Worm (Caenorhabditis elegans) whole organism, young adult: Measurements from ENCODE around the gene R02F11.2.

Experiments
- C17E4.6 ChIP-seq: fragments of 200-800 bp; sonication (Bioruptor generic); IDR thresholded peaks from 2 replicates; pipeline ENCODE4 v1.3.6; 2022; ENCODE audit warnings: missing genetic modification reagents, missing genetic modification characterization, missing compliant biosample characterization
- F23B12.7 ChIP-seq: sonication (generic microtip); optimal IDR thresholded peaks from 2 replicates; lab custom pipeline; 2017; ENCODE audit warnings: missing genetic modification characterization, mild to moderate bottlenecking, missing compliant biosample characterization, antibody characterized with exemption, moderate library complexity; ENCODE audit not compliant: insufficient read depth
- F39B2.1 ChIP-seq: fragments of 200-800 bp; sonication (Bioruptor generic); IDR thresholded peaks from 2 replicates; pipeline ENCODE4 v1.3.6; 2022; ENCODE audit warnings: missing genetic modification reagents, missing genetic modification characterization, missing compliant biosample characterization
- F52B5.7 ChIP-seq: sonication (generic microtip); optimal IDR thresholded peaks from 2 replicates; lab custom pipeline; 2016; ENCODE audit warnings: mild to moderate bottlenecking, missing genetic modification characterization, missing compliant biosample characterization
- F57C9.4 ChIP-seq: sonication (generic microtip); optimal IDR thresholded peaks from 2 replicates; lab custom pipeline; 2017; ENCODE audit warnings: mild to moderate bottlenecking, missing genetic modification characterization, missing compliant biosample characterization
- K11D2.4 ChIP-seq: fragments of 200-800 bp; sonication (Bioruptor generic); IDR thresholded peaks from 2 replicates; pipeline ENCODE4 v1.3.6; 2022; ENCODE audit warnings: missing genetic modification reagents, missing genetic modification characterization, missing compliant biosample characterization
- K12H6.12 ChIP-seq: fragments of 200-800 bp; sonication (Bioruptor generic); optimal IDR thresholded peaks from 2 replicates; lab custom pipeline; 2018; ENCODE audit warnings: mild to moderate bottlenecking, missing genetic modification characterization, missing compliant biosample characterization
- T07F8.4 ChIP-seq: sonication (generic microtip); optimal IDR thresholded peaks from 2 replicates; lab custom pipeline; 2016; ENCODE audit warnings: mild to moderate bottlenecking, missing genetic modification characterization, moderate library complexity, missing compliant biosample characterization
- Y56A3A.18 ChIP-seq: fragments of 200-800 bp; sonication (Bioruptor generic); IDR thresholded peaks from 2 replicates; pipeline ENCODE4 v1.3.6; 2022; ENCODE audit warnings: missing genetic modification reagents, missing genetic modification characterization, missing compliant biosample characterization
- Y67H2A.10 ChIP-seq: fragments of 200-800 bp; sonication (Bioruptor generic); conservative IDR thresholded peaks from 2 replicates; pipeline ENCODE4 v1.3.6; 2022; ENCODE audit warnings: missing genetic modification reagents, missing genetic modification characterization, missing compliant biosample characterization
- athp-1 ChIP-seq: sonication (generic microtip); optimal IDR thresholded peaks from 2 replicates; lab custom pipeline; 2017; ENCODE audit warnings: mild to moderate bottlenecking, missing genetic modification characterization, missing compliant biosample characterization
- bed-2 ChIP-seq: fragments of 200-800 bp; sonication (Bioruptor generic); IDR thresholded peaks from 2 replicates; pipeline ENCODE4 v1.3.6; 2022; ENCODE audit warnings: missing genetic modification reagents, missing genetic modification characterization, missing compliant biosample characterization
- cebp-2 ChIP-seq: fragments of 200-800 bp; sonication (Bioruptor generic); IDR thresholded peaks from 2 replicates; pipeline ENCODE4 v1.3.6; 2022; ENCODE audit warnings: missing genetic modification characterization, missing compliant biosample characterization
- ceh-100 ChIP-seq: fragments of 200-800 bp; sonication (Bioruptor generic); IDR thresholded peaks from 2 replicates; pipeline ENCODE4 v1.3.6; 2022; ENCODE audit warnings: missing genetic modification reagents, missing genetic modification characterization, missing compliant biosample characterization
- die-1 ChIP-seq: sonication (generic microtip); optimal IDR thresholded peaks from 2 replicates; lab custom pipeline; 2016; ENCODE audit warnings: missing genotype, mild to moderate bottlenecking, missing genetic modification characterization, missing compliant biosample characterization
- dox-1 ChIP-seq: fragments of 200-800 bp; sonication (Bioruptor generic); IDR thresholded peaks from 2 replicates; pipeline ENCODE4 v1.3.6; 2022; ENCODE audit warnings: missing genetic modification reagents, missing genetic modification characterization, missing compliant biosample characterization
- dpff-1 ChIP-seq: sonication (generic microtip); optimal IDR thresholded peaks from 2 replicates; lab custom pipeline; 2017; ENCODE audit warnings: mild to moderate bottlenecking, missing genetic modification characterization, missing compliant biosample characterization
- ekl-4 ChIP-seq: fragments of 200-800 bp; sonication (Bioruptor generic); IDR thresholded peaks from 2 replicates; pipeline ENCODE4 v1.3.6; 2022; ENCODE audit warnings: missing genetic modification reagents, missing genetic modification characterization, missing compliant biosample characterization
- fkh-3 ChIP-seq: sonication (generic microtip); optimal IDR thresholded peaks from 2 replicates; lab custom pipeline; 2016; ENCODE audit warnings: mild to moderate bottlenecking, missing genetic modification characterization, missing compliant biosample characterization
- gei-17 ChIP-seq: fragments of 200-800 bp; sonication (Bioruptor generic); optimal IDR thresholded peaks from 2 replicates; lab custom pipeline; 2018; ENCODE audit warnings: mild to moderate bottlenecking, missing genetic modification characterization, missing compliant biosample characterization
- lag-1 ChIP-seq: fragments of 200-800 bp; sonication (Bioruptor generic); IDR thresholded peaks from 2 replicates; pipeline ENCODE4 v1.3.6; 2022; ENCODE audit warnings: missing genetic modification reagents, missing genetic modification characterization, missing compliant biosample characterization
- let-607 ChIP-seq, 2 experiments: fragments of 200-800 bp in 1 of 2; sonication (Bioruptor generic) in 1 of 2; sonication (generic microtip) in 1 of 2; optimal IDR thresholded peaks; 2 replicates each; lab custom pipeline; 2016 to 2018; ENCODE audit warnings: mild to moderate bottlenecking in 2 of 2, missing compliant biosample characterization in 2 of 2, missing genetic modification characterization in 2 of 2, moderate library complexity in 2 of 2, missing genotype in 1 of 2
- lin-26 ChIP-seq: fragments of 200-800 bp; sonication (Bioruptor generic); IDR thresholded peaks from 2 replicates; pipeline ENCODE4 v1.3.6; 2022; ENCODE audit warnings: missing genetic modification reagents, missing genetic modification characterization, missing compliant biosample characterization
- lsl-1 ChIP-seq: fragments of 200-800 bp; sonication (Bioruptor generic); optimal IDR thresholded peaks from 2 replicates; lab custom pipeline; 2018; ENCODE audit warnings: mild to moderate bottlenecking, missing genetic modification characterization, moderate library complexity, missing compliant biosample characterization
- madf-6 ChIP-seq: fragments of 200-800 bp; sonication (Bioruptor generic); IDR thresholded peaks from 2 replicates; pipeline ENCODE4 v1.3.6; 2022; ENCODE audit warnings: missing genetic modification reagents, missing genetic modification characterization, missing compliant biosample characterization
- mes-4 ChIP-seq: sonication (generic microtip); optimal IDR thresholded peaks from 2 replicates; lab custom pipeline; 2016; ENCODE audit warnings: missing genotype, missing genetic modification characterization, missing compliant biosample characterization
- nhr-80 ChIP-seq: sonication (generic microtip); optimal IDR thresholded peaks from 2 replicates; lab custom pipeline; 2016; ENCODE audit warnings: missing genetic modification characterization, missing compliant biosample characterization
- repo-1 ChIP-seq: sonication (generic microtip); optimal IDR thresholded peaks from 2 replicates; lab custom pipeline; 2017; ENCODE audit warnings: mild to moderate bottlenecking, missing genetic modification characterization, missing compliant biosample characterization
- snpc-3.4 ChIP-seq: sonication (generic microtip); optimal IDR thresholded peaks from 2 replicates; lab custom pipeline; 2017; ENCODE audit warnings: missing genetic modification characterization, mild to moderate bottlenecking, missing compliant biosample characterization, antibody characterized with exemption, moderate library complexity, missing genotype, missing genetic modification reagents
- sptf-2 ChIP-seq: fragments of 200-800 bp; sonication (Bioruptor generic); optimal IDR thresholded peaks from 2 replicates; lab custom pipeline; 2018; ENCODE audit warnings: mild to moderate bottlenecking, missing genetic modification characterization, missing compliant biosample characterization
- unc-130 ChIP-seq: sonication (generic microtip); optimal IDR thresholded peaks from 2 replicates; lab custom pipeline; 2016; ENCODE audit warnings: missing genetic modification reagents, missing genetic modification characterization, missing compliant biosample characterization
- ztf-22 ChIP-seq: fragments of 200-800 bp; sonication (Bioruptor generic); optimal IDR thresholded peaks from 2 replicates; lab custom pipeline; 2018; ENCODE audit warnings: mild to moderate bottlenecking, missing genetic modification characterization, moderate library complexity, missing compliant biosample characterization
- ztf-26 ChIP-seq: sonication (generic microtip); optimal IDR thresholded peaks from 2 replicates; lab custom pipeline; 2017; ENCODE audit warnings: missing genetic modification characterization, missing compliant biosample characterization
- ztf-3 ChIP-seq: fragments of 200-800 bp; sonication (Bioruptor generic); optimal IDR thresholded peaks from 2 replicates; lab custom pipeline; 2018; ENCODE audit warnings: mild to moderate bottlenecking, missing genetic modification characterization, missing compliant biosample characterization

The R02F11.2 gene

DNA sequence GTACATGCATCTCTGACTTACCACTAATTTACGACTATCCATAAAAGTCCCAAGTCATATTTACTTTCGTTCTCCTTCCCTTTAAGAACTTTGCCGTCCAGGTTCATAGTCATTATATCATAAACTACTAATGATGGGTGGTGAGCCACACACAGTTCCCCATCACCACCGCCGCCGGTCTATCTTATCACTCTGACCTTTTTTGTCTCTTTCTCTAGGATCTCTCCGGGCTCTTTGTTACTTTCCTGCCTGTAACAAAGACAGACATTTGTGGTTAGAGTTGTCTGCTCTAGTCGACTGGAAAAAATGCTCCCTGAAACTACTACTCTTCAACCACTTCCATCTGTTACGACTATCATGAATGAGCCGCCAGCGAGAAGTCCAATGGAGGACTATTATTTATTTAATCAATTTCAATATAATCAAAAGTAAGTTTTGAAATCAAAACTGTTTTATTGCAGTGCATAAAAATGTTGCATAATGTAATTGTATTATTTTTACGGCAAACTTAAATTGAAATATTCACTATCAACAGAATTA is 23.9 kb upstream of the R02F11.2 start, which contains the start of gene elt-7:
Gene elt-7 (plus strand): TSS at position 263 of the 540 bp plus-strand sequence.
- 0 out of 2 replicates have a peak, but pooled peaks have one; percentile 7 for TF ChIP-seq dox-1 (GFP tag; lab: Robert Waterston, UW)
- no peak for TF ChIP-seq repo-1 (tag; lab: Kevin White, UChicago)
- peak; percentile 77 for TF ChIP-seq nhr-80
- 0 out of 2 replicates have a peak, but pooled peaks have one; percentile 17 for TF ChIP-seq lag-1 (GFP tag; lab: Robert Waterston, UW)
- TF ChIP-seq F57C9.4 (tag; lab: Kevin White, UChicago): no peak

DNA sequence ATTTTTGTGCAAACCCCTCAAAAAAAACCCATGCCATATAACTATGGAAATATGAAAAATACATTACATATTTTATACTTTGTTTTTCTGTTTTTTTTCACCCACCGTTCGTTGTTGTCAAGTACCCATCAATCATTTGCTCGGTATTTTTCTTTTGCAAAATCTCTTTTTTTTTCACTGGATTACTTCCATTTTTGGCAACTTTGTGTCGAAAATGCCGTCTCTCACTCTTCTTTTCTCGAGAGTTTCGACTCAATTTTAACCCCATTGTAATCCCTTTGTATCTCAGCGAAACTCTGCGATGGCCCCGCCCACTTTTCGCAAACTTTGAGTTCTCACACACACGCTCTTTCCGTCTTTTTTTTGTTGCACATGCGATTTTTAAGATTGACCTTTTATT is 19.3 kb upstream of the R02F11.2 start:
- TF ChIP-seq unc-130: no peak
- no peak for TF ChIP-seq madf-6 (GFP tag; lab: Robert Waterston, UW)
- no peak for TF ChIP-seq F52B5.7 (tag; lab: Kevin White, UChicago)
- TF ChIP-seq snpc-3.4 (tag; lab: Kevin White, UChicago): no peak
- TF ChIP-seq ceh-100: no peak
- no peak for TF ChIP-seq Y67H2A.10 (GFP tag; lab: Robert Waterston, UW)
- TF ChIP-seq bed-2 (GFP tag; lab: Robert Waterston, UW): no peak
- TF ChIP-seq K12H6.12 (tag; lab: Kevin White, UChicago): no peak
- TF ChIP-seq die-1 (tag; lab: Kevin White, UChicago): no peak
- no peak for TF ChIP-seq F23B12.7 (tag; lab: Kevin White, UChicago)
- TF ChIP-seq Y56A3A.18: no peak
- no peak for TF ChIP-seq F39B2.1 (GFP tag; lab: Robert Waterston, UW)
- no peak for TF ChIP-seq C17E4.6
- no peak for TF ChIP-seq sptf-2 (GFP tag; lab: Kevin White, UChicago)
- TF ChIP-seq athp-1: no peak
- TF ChIP-seq ekl-4: no peak

DNA sequence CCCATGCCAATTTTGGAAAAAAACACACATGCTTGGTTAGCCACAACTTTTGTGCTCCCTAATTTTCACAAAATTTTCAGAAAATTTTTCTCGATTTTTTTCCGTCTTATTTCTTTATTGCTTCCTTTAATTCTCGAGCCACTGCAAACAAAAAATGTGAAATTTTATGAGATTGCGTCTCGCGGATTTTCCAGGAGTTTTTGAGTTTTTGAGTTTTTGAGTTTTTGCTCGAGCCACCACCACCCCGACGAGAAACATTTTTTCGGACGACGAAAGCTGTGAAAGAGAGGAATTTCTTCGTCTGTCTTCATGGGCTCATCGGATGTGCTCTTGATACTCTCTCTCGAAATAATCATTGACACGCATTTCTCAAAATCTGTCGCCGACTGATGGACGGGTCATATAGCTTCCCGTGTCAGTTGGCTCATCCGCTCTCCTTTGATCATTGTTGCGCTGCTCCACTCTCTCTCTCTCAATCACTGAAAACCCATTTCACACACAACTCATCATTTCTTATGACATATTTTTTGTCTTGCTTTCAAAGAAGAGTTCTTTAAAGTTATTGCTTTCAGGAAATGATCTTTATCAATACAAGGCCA is 16.9 kb upstream of the R02F11.2 start, which contains the start of gene C18G1.1:
Gene C18G1.1 (plus strand): TSS at position 573 of the 599 bp plus-strand sequence.
- no peak for TF ChIP-seq Y67H2A.10 (GFP tag; lab: Robert Waterston, UW)
- TF ChIP-seq dpff-1 (tag; lab: Kevin White, UChicago): no peak
- TF ChIP-seq let-607 (tag; optimal IDR thresholded peaks at IDR 0.05; lab: Kevin White, UChicago): no peak
- no peak for TF ChIP-seq T07F8.4
- TF ChIP-seq gei-17 (GFP tag; lab: Kevin White, UChicago): no peak
- no peak for TF ChIP-seq Y56A3A.18
- TF ChIP-seq ztf-26 (tag; lab: Kevin White, UChicago): no peak
- no peak for TF ChIP-seq lin-26 (GFP tag; lab: Robert Waterston, UW)
- no peak for TF ChIP-seq cebp-2
- no peak for TF ChIP-seq fkh-3 (tag; lab: Kevin White, UChicago)
- no peak for TF ChIP-seq lsl-1 (GFP tag; lab: Kevin White, UChicago)
- no peak for TF ChIP-seq ztf-3 (GFP tag; lab: Kevin White, UChicago)
- TF ChIP-seq athp-1: no peak
- no peak for TF ChIP-seq ztf-22 (GFP tag; lab: Kevin White, UChicago)
- TF ChIP-seq mes-4 (tag; lab: Kevin White, UChicago): no peak
- TF ChIP-seq K11D2.4 (GFP tag; lab: Robert Waterston, UW): no peak
